Fruit fly (Drosophila melanogaster) whole organism, embryonic: ENCODE data around the gene eIF4E5.
A peak's percentile ranks its signal among the peaks of the same experiment; 100 is the strongest.

Source experiments
- Ada2b ChIP-seq: fragments of 200-800 bp; sonication (Bioruptor generic); IDR thresholded peaks from 2 replicates; pipeline ENCODE4 v1.3.6; 2022; ENCODE audit warnings: missing biosample characterization, missing genetic modification characterization
- Atf6 ChIP-seq: fragments of 200-800 bp; sonication (Bioruptor generic); IDR thresholded peaks from 2 replicates; pipeline ENCODE4 v1.3.6; 2022; ENCODE audit warnings: missing biosample characterization, missing genetic modification characterization
- CG10462 ChIP-seq: fragments of 200-800 bp; sonication (Bioruptor generic); optimal IDR thresholded peaks from 2 replicates; lab custom pipeline; 2016; ENCODE audit warnings: missing biosample characterization, missing genetic modification characterization
- CG10543 ChIP-seq: fragments of 200-800 bp; sonication (Bioruptor generic); optimal IDR thresholded peaks from 3 replicates; lab custom pipeline; 2017; ENCODE audit warnings: missing biosample characterization, mild to moderate bottlenecking, missing genetic modification characterization, moderate library complexity
- CG12219 ChIP-seq: fragments of 200-800 bp; sonication (Bioruptor generic); optimal IDR thresholded peaks from 3 replicates; lab custom pipeline; 2018; ENCODE audit warnings: missing biosample characterization, mild to moderate bottlenecking, missing genetic modification characterization
- CG1233 ChIP-seq: fragments of 200-800 bp; sonication (Bioruptor generic); optimal IDR thresholded peaks from 4 replicates; lab custom pipeline; 2018; ENCODE audit warnings: missing biosample characterization, mild to moderate bottlenecking, missing genetic modification characterization
- CG14710 ChIP-seq: fragments of 200-800 bp; sonication (Bioruptor generic); optimal IDR thresholded peaks from 3 replicates; lab custom pipeline; 2019; ENCODE audit warnings: missing biosample characterization, mild to moderate bottlenecking, missing genetic modification characterization, moderate library complexity
- CG15514 ChIP-seq: fragments of 200-800 bp; sonication (Bioruptor generic); optimal IDR thresholded peaks from 3 replicates; lab custom pipeline; 2017; ENCODE audit warnings: missing biosample characterization, missing genetic modification characterization, mild to moderate bottlenecking, moderate library complexity, missing genetic modification reagents
- CG1603 ChIP-seq: fragments of 200-800 bp; sonication (Bioruptor generic); optimal IDR thresholded peaks from 2 replicates; lab custom pipeline; 2019; ENCODE audit warnings: missing biosample characterization, mild to moderate bottlenecking, missing genetic modification characterization, moderate library complexity
- CG17912 ChIP-seq: fragments of 200-800 bp; sonication (Bioruptor generic); optimal IDR thresholded peaks from 2 replicates; lab custom pipeline; 2018; ENCODE audit warnings: missing biosample characterization, mild to moderate bottlenecking, missing genetic modification characterization
- CG2120 ChIP-seq: fragments of 200-800 bp; sonication (Bioruptor generic); optimal IDR thresholded peaks from 3 replicates; lab custom pipeline; 2016; ENCODE audit warnings: missing biosample characterization, missing genetic modification characterization
- CG3995 ChIP-seq: fragments of 200-800 bp; sonication (Bioruptor generic); optimal IDR thresholded peaks from 3 replicates; lab custom pipeline; 2016; ENCODE audit warnings: missing biosample characterization, missing genetic modification characterization
- CG42726 ChIP-seq: fragments of 200-800 bp; sonication (Bioruptor generic); IDR thresholded peaks from 2 replicates; pipeline ENCODE4 v1.3.6; 2022; ENCODE audit warnings: missing biosample characterization, missing genetic modification characterization; ENCODE audit not compliant: partially characterized antibody
- CG4328 ChIP-seq: fragments of 200-800 bp; sonication (Bioruptor generic); optimal IDR thresholded peaks from 3 replicates; lab custom pipeline; 2017; ENCODE audit warnings: missing biosample characterization, missing genetic modification reagents, missing genetic modification characterization
- CG4617 ChIP-seq: fragments of 200-800 bp; sonication (Bioruptor generic); optimal IDR thresholded peaks from 3 replicates; lab custom pipeline; 2016; ENCODE audit warnings: missing biosample characterization, missing genetic modification characterization, borderline replicate concordance
- CG5180 ChIP-seq: fragments of 200-800 bp; sonication (Bioruptor generic); optimal IDR thresholded peaks from 3 replicates; lab custom pipeline; 2017; ENCODE audit warnings: missing biosample characterization, missing genetic modification characterization, mild to moderate bottlenecking, moderate library complexity, missing genetic modification reagents
- CG6272 ChIP-seq: fragments of 200-800 bp; sonication (Bioruptor generic); IDR thresholded peaks from 2 replicates; pipeline ENCODE4 v1.3.6; 2022; ENCODE audit warnings: missing biosample characterization, missing genetic modification characterization
- CG9797 ChIP-seq: fragments of 200-800 bp; sonication (Bioruptor generic); optimal IDR thresholded peaks from 3 replicates; lab custom pipeline; 2018; ENCODE audit warnings: missing biosample characterization, mild to moderate bottlenecking, missing genetic modification characterization
- CoRest ChIP-seq: fragments of 200-800 bp; sonication (Bioruptor generic); optimal IDR thresholded peaks from 3 replicates; lab custom pipeline; 2018; ENCODE audit warnings: missing biosample characterization, mild to moderate bottlenecking, missing genetic modification characterization, moderate library complexity
- Dek ChIP-seq: fragments of 200-800 bp; sonication (Bioruptor generic); optimal IDR thresholded peaks from 3 replicates; lab custom pipeline; 2019; ENCODE audit warnings: missing biosample characterization, mild to moderate bottlenecking, missing genetic modification characterization, moderate library complexity
- E2f2 ChIP-seq: fragments of 200-800 bp; sonication (Bioruptor generic); IDR thresholded peaks from 2 replicates; pipeline ENCODE4 v1.3.6; 2022; ENCODE audit warnings: missing biosample characterization, missing genetic modification characterization
- HmgZ ChIP-seq: fragments of 200-800 bp; sonication (Bioruptor generic); optimal IDR thresholded peaks from 2 replicates; lab custom pipeline; 2018; ENCODE audit warnings: missing biosample characterization, mild to moderate bottlenecking, missing genetic modification characterization
- Hr78 ChIP-seq, 2 experiments: fragments of 200-800 bp in 1 of 2; fragments of >200 bp in 1 of 2; sonication (Bioruptor generic) in 1 of 2; optimal IDR thresholded peaks; 2 replicates each; lab custom pipeline; 2017 to 2019; ENCODE audit warnings: missing biosample characterization in 2 of 2, missing genetic modification characterization in 2 of 2, mild to moderate bottlenecking in 1 of 2, moderate library complexity in 1 of 2
- Hsf ChIP-seq: fragments of 200-800 bp; sonication (Bioruptor generic); optimal IDR thresholded peaks from 3 replicates; lab custom pipeline; 2016; ENCODE audit warnings: missing biosample characterization, missing genetic modification characterization
- Nf-YB ChIP-seq: fragments of 200-800 bp; sonication (Bioruptor generic); optimal IDR thresholded peaks from 3 replicates; lab custom pipeline; 2019; ENCODE audit warnings: missing biosample characterization, mild to moderate bottlenecking, missing genetic modification characterization, moderate library complexity
- Nf-YC ChIP-seq: fragments of 200-800 bp; optimal IDR thresholded peaks from 3 replicates; lab custom pipeline; 2019; ENCODE audit warnings: missing biosample characterization, mild to moderate bottlenecking, missing genetic modification characterization, moderate library complexity
- PHDP ChIP-seq: fragments of 200-800 bp; sonication (Bioruptor generic); optimal IDR thresholded peaks from 3 replicates; lab custom pipeline; 2018; ENCODE audit warnings: missing biosample characterization, mild to moderate bottlenecking, missing genetic modification characterization, moderate library complexity
- Side ChIP-seq: fragments of 200-800 bp; sonication (Bioruptor generic); optimal IDR thresholded peaks from 2 replicates; lab custom pipeline; 2016; ENCODE audit warnings: missing biosample characterization, missing genetic modification characterization
- Sry-β ChIP-seq: fragments of 200-800 bp; sonication (Bioruptor generic); optimal IDR thresholded peaks from 2 replicates; lab custom pipeline; 2018; ENCODE audit warnings: missing biosample characterization, mild to moderate bottlenecking, missing genetic modification characterization, moderate library complexity
- ac ChIP-seq: fragments of 200-800 bp; sonication (Bioruptor generic); optimal IDR thresholded peaks from 3 replicates; lab custom pipeline; 2017; ENCODE audit warnings: missing biosample characterization, mild to moderate bottlenecking, missing genetic modification characterization
- ato ChIP-seq: fragments of 200-800 bp; sonication (Bioruptor generic); IDR thresholded peaks from 2 replicates; pipeline ENCODE4 v1.3.6; 2022; ENCODE audit warnings: missing biosample characterization, missing genetic modification characterization; ENCODE audit not compliant: partially characterized antibody
- az2 ChIP-seq: fragments of 200-800 bp; sonication (Bioruptor generic); optimal IDR thresholded peaks from 3 replicates; lab custom pipeline; 2016; ENCODE audit warnings: missing biosample characterization, missing genetic modification characterization
- dimm ChIP-seq: fragments of 200-800 bp; sonication (Bioruptor generic); IDR thresholded peaks from 2 replicates; pipeline ENCODE4 v1.3.6; 2022; ENCODE audit warnings: missing biosample characterization, missing genetic modification characterization
- dmrt11E ChIP-seq: fragments of 200-800 bp; sonication (Bioruptor generic); optimal IDR thresholded peaks from 3 replicates; lab custom pipeline; 2018; ENCODE audit warnings: missing biosample characterization, mild to moderate bottlenecking, missing genetic modification characterization, moderate library complexity
- esg ChIP-seq: fragments of 200-800 bp; sonication (Bioruptor generic); conservative IDR thresholded peaks from 2 replicates; pipeline ENCODE4 v1.3.6; 2022; ENCODE audit warnings: missing biosample characterization, missing genetic modification characterization
- ftz-f1 ChIP-seq: fragments of 200-800 bp; sonication (Bioruptor generic); optimal IDR thresholded peaks from 2 replicates; lab custom pipeline; 2016; ENCODE audit warnings: missing biosample characterization, missing genetic modification characterization
- gcm ChIP-seq: fragments of 200-800 bp; sonication (Bioruptor generic); optimal IDR thresholded peaks from 2 replicates; lab custom pipeline; 2019; ENCODE audit warnings: missing biosample characterization, mild to moderate bottlenecking, missing genetic modification characterization, moderate library complexity
- her ChIP-seq: fragments of 200-800 bp; sonication (Bioruptor generic); optimal IDR thresholded peaks from 2 replicates; lab custom pipeline; 2016; ENCODE audit warnings: missing biosample characterization, missing genetic modification characterization
- jigr1 ChIP-seq: fragments of 200-800 bp; sonication (Bioruptor generic); IDR thresholded peaks from 3 replicates; pipeline ENCODE4 v1.3.6; 2022; ENCODE audit warnings: missing biosample characterization, missing genetic modification characterization
- jumu ChIP-seq: fragments of 200-800 bp; sonication (Bioruptor generic); optimal IDR thresholded peaks from 3 replicates; lab custom pipeline; 2016; ENCODE audit warnings: missing biosample characterization, missing genetic modification characterization
- onecut ChIP-seq: fragments of 200-800 bp; sonication (Bioruptor generic); IDR thresholded peaks from 2 replicates; pipeline ENCODE4 v1.3.6; 2022; ENCODE audit warnings: missing biosample characterization, missing genetic modification characterization
- pb ChIP-seq: fragments of 200-800 bp; sonication (Bioruptor generic); optimal IDR thresholded peaks from 3 replicates; lab custom pipeline; 2016; ENCODE audit warnings: missing biosample characterization, missing genetic modification characterization
- salm ChIP-seq: fragments of 200-800 bp; sonication (Bioruptor generic); optimal IDR thresholded peaks from 2 replicates; lab custom pipeline; 2018; ENCODE audit warnings: missing biosample characterization, mild to moderate bottlenecking, missing genetic modification characterization
- sd ChIP-seq: fragments of 200-800 bp; sonication (Bioruptor generic); optimal IDR thresholded peaks from 3 replicates; lab custom pipeline; 2018; ENCODE audit warnings: missing biosample characterization, mild to moderate bottlenecking, missing genetic modification characterization, moderate library complexity
- sqz ChIP-seq: fragments of 200-800 bp; sonication (Bioruptor generic); optimal IDR thresholded peaks from 3 replicates; lab custom pipeline; 2018; ENCODE audit warnings: missing biosample characterization, mild to moderate bottlenecking, missing genetic modification characterization
- ssp ChIP-seq: fragments of 200-800 bp; sonication (Bioruptor generic); IDR thresholded peaks from 2 replicates; pipeline ENCODE4 v1.3.6; 2022; ENCODE audit warnings: missing biosample characterization, missing genetic modification characterization
- tap ChIP-seq: fragments of 200-800 bp; optimal IDR thresholded peaks from 3 replicates; lab custom pipeline; 2019; ENCODE audit warnings: missing biosample characterization, mild to moderate bottlenecking, missing genetic modification characterization, moderate library complexity
- usp ChIP-seq: fragments of >200 bp; optimal IDR thresholded peaks from 2 replicates; lab custom pipeline; 2017; ENCODE audit warnings: missing biosample characterization, missing genetic modification characterization
- vnd ChIP-seq: fragments of 200-800 bp; sonication (Bioruptor generic); IDR thresholded peaks from 3 replicates; pipeline ENCODE4 v1.3.6; 2022; ENCODE audit warnings: missing biosample characterization, missing genetic modification characterization; ENCODE audit not compliant: partially characterized antibody
- zfh2 ChIP-seq: fragments of 200-800 bp; sonication (Bioruptor generic); optimal IDR thresholded peaks from 2 replicates; lab custom pipeline; 2016; ENCODE audit warnings: missing biosample characterization, missing genetic modification characterization

The eIF4E5 gene

dm6 chr3L:7865747-7866387 is 28.8 kb upstream of the eIF4E5 start (continued):
- TF ChIP-seq CG14710 (no peak), CG5180 (GFP tag; lab: Kevin White, UChicago) (no peak), her (no peak), CG1603 (tag; lab: Kevin White, UChicago) (no peak), CG9797 (no peak), Hr78 (GFP tag; optimal IDR thresholded peaks at IDR 0.05; lab: Kevin White, UChicago) (peak in 1 of 2 experiments; percentile 75), ac (GFP tag; lab: Kevin White, UChicago) (no peak), Sry-β (no peak), Dek (no peak), tap (tag; lab: Kevin White, UChicago) (no peak), Ada2b (GFP tag; lab: Robert Waterston, UW) (no peak), CG4328 (GFP tag; lab: Kevin White, UChicago) (no peak), CG17912 (GFP tag; lab: Kevin White, UChicago) (peak; percentile 10), zfh2 (GFP tag; lab: Kevin White, UChicago) (no peak), CG10543 (GFP tag; lab: Kevin White, UChicago) (peak; percentile 70), Hsf (GFP tag; lab: Kevin White, UChicago) (no peak), Side (GFP tag; lab: Kevin White, UChicago) (no peak), esg (GFP tag; lab: Robert Waterston, UW) (no peak), PHDP (tag; lab: Kevin White, UChicago) (peak; percentile 41), dmrt11E (no peak), E2f2 (GFP tag; lab: Robert Waterston, UW) (no peak), az2 (GFP tag; lab: Kevin White, UChicago) (no peak), Nf-YC (peak; percentile 16), ftz-f1 (GFP tag; lab: Kevin White, UChicago) (no peak), CG6272 (GFP tag; lab: Robert Waterston, UW) (no peak), CG12219 (GFP tag; lab: Kevin White, UChicago) (no peak), ssp (GFP tag; lab: Robert Waterston, UW) (no peak), pb (GFP tag; lab: Kevin White, UChicago) (no peak), onecut (GFP tag; lab: Robert Waterston, UW) (no peak), vnd (GFP tag; lab: Robert Waterston, UW) (no peak), CG42726 (GFP tag; lab: Robert Waterston, UW) (no peak), Nf-YB (GFP tag; lab: Kevin White, UChicago) (no peak), CG2120 (GFP tag; lab: Kevin White, UChicago) (no peak), CG10462 (GFP tag; lab: Kevin White, UChicago) (no peak), CG15514 (GFP tag; lab: Kevin White, UChicago) (no peak), HmgZ (tag; lab: Kevin White, UChicago) (no peak), usp (GFP tag; lab: Kevin White, UChicago) (no peak), CG4617 (GFP tag; lab: Kevin White, UChicago) (no peak), salm (tag; lab: Kevin White, UChicago) (no peak), sd (tag; lab: Kevin White, UChicago) (peak; percentile 64), sqz (GFP tag; lab: Kevin White, UChicago) (peak; percentile 30), jumu (GFP tag; lab: Kevin White, UChicago) (no peak), dimm (GFP tag; lab: Robert Waterston, UW) (no peak), CoRest (tag; lab: Kevin White, UChicago) (no peak), CG1233 (GFP tag; lab: Kevin White, UChicago) (no peak), ato (GFP tag; lab: Robert Waterston, UW) (no peak), jigr1 (GFP tag; lab: Robert Waterston, UW) (no peak), gcm (GFP tag; lab: Kevin White, UChicago) (peak; percentile 2), CG3995 (GFP tag; lab: Kevin White, UChicago) (no peak), Atf6 (GFP tag; lab: Robert Waterston, UW) (no peak)
